Fruit fly (Drosophila melanogaster): Measurements from ENCODE around the gene CG43235.

CG43235 gene

DNA sequence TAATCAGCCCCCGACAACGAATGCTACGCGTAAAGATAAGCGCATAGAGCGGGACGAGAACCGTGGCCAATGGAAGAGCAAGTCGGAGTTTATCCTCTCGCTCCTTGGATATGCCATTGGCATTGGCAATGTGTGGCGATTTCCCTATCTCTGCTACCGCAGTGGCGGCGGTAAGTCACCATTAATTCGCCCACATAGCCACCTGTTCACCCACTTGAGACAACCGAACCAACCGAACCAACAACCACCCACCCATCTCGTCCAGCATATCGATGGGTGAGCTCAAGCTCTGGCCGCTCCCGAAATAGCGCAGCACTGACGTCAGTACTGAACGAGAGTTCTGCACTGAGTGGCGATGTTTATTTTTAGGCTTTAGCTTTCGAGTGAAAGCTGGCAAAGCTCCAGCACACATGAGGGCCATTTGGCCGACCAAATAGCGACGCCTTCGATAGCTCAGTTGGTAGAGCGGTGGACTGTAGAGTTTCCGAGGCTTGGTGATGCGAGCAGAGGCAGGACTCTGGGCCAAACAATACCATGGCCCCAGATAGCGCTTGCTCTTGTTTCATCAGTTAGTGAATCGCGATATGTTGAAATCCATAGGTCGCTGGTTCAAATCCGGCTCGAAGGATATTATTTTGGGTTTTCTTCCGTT lies 18.3 kb downstream of the CG43235 start:
- TF ChIP-seq dmrt93B (GFP tag; optimal IDR thresholded peaks at IDR 0.05) (no peak), ey (GFP tag; optimal IDR thresholded peaks at IDR 0.05) (no peak)

DNA sequence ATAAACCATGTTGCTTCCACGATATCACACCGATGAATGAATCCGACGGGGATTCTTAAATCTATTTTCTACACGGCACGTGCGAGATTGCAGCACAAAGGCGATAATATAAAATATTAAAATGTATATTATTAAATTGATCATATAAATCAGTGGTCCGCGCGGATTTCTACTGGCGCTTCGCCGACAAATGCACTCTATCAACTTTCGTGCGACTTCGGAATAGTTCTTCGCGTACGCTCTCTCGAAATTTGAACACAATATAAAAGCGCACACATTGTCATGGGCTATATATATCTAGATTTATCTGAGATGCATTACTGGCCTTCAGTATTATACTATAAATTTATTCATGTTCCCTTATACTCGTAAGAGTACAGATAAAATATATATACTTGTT lies 23.7 kb downstream of the CG43235 start, which contains the start of gene CG33296:
TSS of gene CG33296 (minus strand) at position 101 of the 400 bp plus-strand sequence.
- no peak for TF ChIP-seq woc (GFP tag; optimal IDR thresholded peaks at IDR 0.05)
- no peak for TF ChIP-seq Abd-B (GFP tag; optimal IDR thresholded peaks at IDR 0.05)
- TF ChIP-seq dl (GFP tag; optimal IDR thresholded peaks at IDR 0.05; ENCODE audit: insufficient read depth in 1 of 2, partially characterized antibody in 2 of 2): no peak
- no peak for TF ChIP-seq br (GFP tag; optimal IDR thresholded peaks at IDR 0.05)
- TF ChIP-seq sage (GFP tag; optimal IDR thresholded peaks at IDR 0.05): no peak
- TF ChIP-seq rgr (GFP tag; optimal IDR thresholded peaks at IDR 0.05): no peak
- no peak for TF ChIP-seq CG32264 (GFP tag; optimal IDR thresholded peaks at IDR 0.05)
- TF ChIP-seq Hr78 (GFP tag; optimal IDR thresholded peaks at IDR 0.05): no peak
- TF ChIP-seq GATAd (GFP tag; optimal IDR thresholded peaks at IDR 0.05): no peak
- no peak for TF ChIP-seq sv (GFP tag; optimal IDR thresholded peaks at IDR 0.05)
- no peak for TF ChIP-seq ey (GFP tag; optimal IDR thresholded peaks at IDR 0.05)
- TF ChIP-seq CG9705 (GFP tag; optimal IDR thresholded peaks at IDR 0.05): no peak
- TF ChIP-seq Rel (GFP tag; optimal IDR thresholded peaks at IDR 0.05): no peak
- no peak for TF ChIP-seq Rel (tag; optimal IDR thresholded peaks at IDR 0.05)
- TF ChIP-seq OdsH (GFP tag; optimal IDR thresholded peaks at IDR 0.05): no peak
- TF ChIP-seq N (GFP tag; optimal IDR thresholded peaks at IDR 0.05): no peak
- no peak for TF ChIP-seq Hr83 (GFP tag; optimal IDR thresholded peaks at IDR 0.05; ENCODE audit: poor library complexity, severe bottlenecking)
- no peak for TF ChIP-seq psq (GFP tag; optimal IDR thresholded peaks at IDR 0.05)

DNA sequence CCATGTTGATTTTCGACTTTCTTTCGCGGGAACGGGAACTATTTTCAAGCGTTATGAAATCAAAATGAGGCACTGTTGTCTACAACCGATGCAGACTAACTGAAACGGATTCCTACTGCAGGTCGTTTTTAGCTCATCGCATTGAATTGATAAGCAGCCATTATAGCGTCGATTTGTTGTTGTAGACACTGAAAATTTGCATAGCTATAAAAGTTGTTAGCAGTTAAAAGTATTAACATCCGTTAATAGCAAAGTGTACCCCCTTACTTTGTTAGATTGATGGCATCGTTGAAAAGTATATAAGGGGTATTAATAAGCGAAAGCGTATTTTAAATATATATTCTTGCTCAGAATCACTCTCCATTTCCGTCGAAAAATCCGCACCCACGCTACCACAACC lies 26.6 kb downstream of the CG43235 start, which contains the start of gene CG13793:
TSS of gene CG13793 (minus strand) at position 101 of the 400 bp plus-strand sequence.
- TF ChIP-seq GATAd (GFP tag; optimal IDR thresholded peaks at IDR 0.05): no peak
- TF ChIP-seq Dfd (GFP tag; optimal IDR thresholded peaks at IDR 0.05): no peak
- no peak for TF ChIP-seq Hr78 (GFP tag; optimal IDR thresholded peaks at IDR 0.05)
- TF ChIP-seq brk (GFP tag; optimal IDR thresholded peaks at IDR 0.05): no peak
- TF ChIP-seq HLH106 (tag; optimal IDR thresholded peaks at IDR 0.05): no peak
- TF ChIP-seq dsf (GFP tag; optimal IDR thresholded peaks at IDR 0.05; ENCODE audit: borderline replicate concordance): no peak
- no peak for TF ChIP-seq dl (GFP tag; optimal IDR thresholded peaks at IDR 0.05; ENCODE audit: insufficient read depth in 1 of 2, partially characterized antibody in 2 of 2)
- TF ChIP-seq N (GFP tag; optimal IDR thresholded peaks at IDR 0.05): no peak
- no peak for TF ChIP-seq jim (GFP tag; optimal IDR thresholded peaks at IDR 0.05)
- no peak for TF ChIP-seq OdsH (GFP tag; optimal IDR thresholded peaks at IDR 0.05)
- no peak for TF ChIP-seq h (GFP tag; optimal IDR thresholded peaks at IDR 0.05)
- no peak for TF ChIP-seq Hr83 (GFP tag; optimal IDR thresholded peaks at IDR 0.05; ENCODE audit: poor library complexity, severe bottlenecking)
- TF ChIP-seq rgr (GFP tag; optimal IDR thresholded peaks at IDR 0.05): no peak

DNA sequence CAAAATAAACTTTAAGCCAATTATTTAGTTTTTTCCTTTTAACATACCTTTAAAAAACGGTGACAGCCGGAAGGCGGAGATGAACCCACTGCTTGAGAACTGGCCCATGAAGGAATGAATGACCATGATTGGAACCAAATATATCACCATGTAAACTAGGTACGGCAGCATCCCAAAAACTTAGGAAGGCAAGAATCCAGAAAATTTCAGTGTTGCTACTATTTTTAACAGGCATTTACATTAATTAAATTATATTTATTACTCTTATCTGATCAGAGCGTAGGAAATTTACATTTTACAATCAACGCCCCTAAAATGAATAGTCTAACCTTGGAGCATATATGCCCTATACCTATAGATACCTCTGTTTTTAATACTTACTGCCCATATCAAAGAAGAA lies 29.3 kb downstream of the CG43235 start:
- TF ChIP-seq dsf (GFP tag; optimal IDR thresholded peaks at IDR 0.05; ENCODE audit: borderline replicate concordance) (no peak), CrebA (GFP tag; optimal IDR thresholded peaks at IDR 0.05; ENCODE audit: borderline replicate concordance) (no peak), Hnf4 (GFP tag; optimal IDR thresholded peaks at IDR 0.05) (no peak), Dif (GFP tag; optimal IDR thresholded peaks at IDR 0.05; ENCODE audit: partially characterized antibody) (no peak), GATAd (GFP tag; optimal IDR thresholded peaks at IDR 0.05) (no peak), tai (GFP tag; optimal IDR thresholded peaks at IDR 0.05) (no peak), Dfd (GFP tag; optimal IDR thresholded peaks at IDR 0.05) (peak; percentile 69)

DNA sequence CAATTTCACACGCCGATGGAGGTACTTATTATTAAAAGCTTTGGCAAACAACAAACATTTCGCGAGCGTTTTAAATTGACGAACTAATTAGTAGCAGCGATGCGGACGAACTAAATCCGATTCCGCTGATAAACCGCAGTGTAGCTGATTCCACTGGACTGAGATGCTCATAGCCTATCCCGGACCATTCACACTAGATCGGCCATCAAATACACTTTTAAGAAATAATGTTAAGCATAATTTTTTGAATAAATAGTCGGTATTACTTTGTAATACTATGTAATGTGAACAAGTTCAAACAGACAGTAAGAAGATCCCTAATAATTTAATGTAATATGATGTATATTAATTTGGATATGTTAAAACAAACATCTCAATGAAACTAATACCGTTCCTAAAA lies 29.9 kb downstream of the CG43235 start, which contains the start of gene CG13794:
TSS of gene CG13794 (minus strand) at position 101 of the 400 bp plus-strand sequence.
- TF ChIP-seq woc (GFP tag; optimal IDR thresholded peaks at IDR 0.05) (no peak), fru (GFP tag; optimal IDR thresholded peaks at IDR 0.05) (no peak), jim (GFP tag; optimal IDR thresholded peaks at IDR 0.05) (no peak), Dif (GFP tag; optimal IDR thresholded peaks at IDR 0.05; ENCODE audit: partially characterized antibody) (no peak), Mio (GFP tag; optimal IDR thresholded peaks at IDR 0.05) (no peak), dsf (GFP tag; optimal IDR thresholded peaks at IDR 0.05; ENCODE audit: borderline replicate concordance) (no peak)
